Worm (Caenorhabditis elegans): ENCODE data around the gene F15E6.9.

DNA sequence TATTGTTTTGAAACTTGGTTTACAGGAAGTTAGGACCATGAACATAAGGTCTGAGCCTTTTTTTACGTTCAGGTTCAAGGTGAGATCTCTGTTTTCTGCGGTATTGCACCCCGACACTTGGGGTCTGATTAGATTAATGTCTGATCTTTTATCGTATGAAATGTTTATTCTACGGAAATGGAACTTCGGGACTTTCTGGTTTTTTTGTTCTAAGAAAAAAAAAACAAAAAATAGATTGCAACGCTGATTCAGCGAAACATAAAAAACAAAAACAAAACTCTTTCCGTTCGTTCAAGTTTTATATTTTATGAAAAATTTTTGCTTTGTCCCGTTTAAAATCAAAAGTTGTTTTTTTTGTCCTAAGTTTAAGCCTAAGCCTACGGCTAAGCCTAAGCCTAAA is 33.7 kb downstream of the F15E6.9 start, which contains the start of gene F36A4.5:
- TF ChIP-seq ztf-11 (tag; optimal IDR thresholded peaks at IDR 0.05), result no peak
- no peak for TF ChIP-seq dmd-8 (GFP tag; IDR thresholded peaks at IDR 0.05)
- TF ChIP-seq saeg-2 (GFP tag; IDR thresholded peaks at IDR 0.05), result no peak
- no peak for TF ChIP-seq ceh-44 (GFP tag; IDR thresholded peaks at IDR 0.05)
- no peak for TF ChIP-seq rbr-2 (tag; optimal IDR thresholded peaks at IDR 0.05)
- TF ChIP-seq ZK546.5 (tag; optimal IDR thresholded peaks at IDR 0.05), result no peak
- no peak for TF ChIP-seq mdl-1 (tag; optimal IDR thresholded peaks at IDR 0.05)
- no peak for TF ChIP-seq snpc-4 (tag; optimal IDR thresholded peaks at IDR 0.05)
- no peak for TF ChIP-seq ceh-28 (tag; optimal IDR thresholded peaks at IDR 0.05)
- TF ChIP-seq ces-1 (GFP tag; optimal IDR thresholded peaks at IDR 0.05), result no peak

Data from whole organism, L4 larva.